Worm (Caenorhabditis elegans) whole organism, L2 larva: ENCODE results near the gene ZK1320.11.

Experiments
- C34F6.9 ChIP-seq: fragments of 150-350 bp; optimal IDR thresholded peaks from 2 replicates; lab custom pipeline; 2014; ENCODE audit warnings: missing biosample characterization, missing genetic modification characterization
- F13H6.1 ChIP-seq: sonication (generic microtip); optimal IDR thresholded peaks from 2 replicates; lab custom pipeline; 2016; ENCODE audit warnings: missing genetic modification characterization, missing compliant biosample characterization
- Y55F3AM.14 ChIP-seq: fragments of 200-800 bp; sonication (Bioruptor generic); optimal IDR thresholded peaks from 2 replicates; lab custom pipeline; 2018; ENCODE audit warnings: mild to moderate bottlenecking, missing genetic modification characterization, missing compliant biosample characterization
- ZK546.5 ChIP-seq: sonication (generic microtip); optimal IDR thresholded peaks from 2 replicates; lab custom pipeline; 2017; ENCODE audit warnings: missing biosample characterization, missing genetic modification characterization
- aly-2 ChIP-seq: fragments of 150-350 bp; optimal IDR thresholded peaks from 2 replicates; lab custom pipeline; 2014; ENCODE audit warnings: missing biosample characterization, missing genetic modification characterization
- ama-1 ChIP-seq: fragments of 150-350 bp; optimal IDR thresholded peaks from 2 replicates; lab custom pipeline; 2018; ENCODE audit warnings: inconsistent platforms
- blmp-1 ChIP-seq: sonication (generic microtip); optimal IDR thresholded peaks from 2 replicates; lab custom pipeline; 2017; ENCODE audit warnings: missing genetic modification characterization, mild to moderate bottlenecking, missing compliant biosample characterization, antibody characterized with exemption, moderate library complexity; ENCODE audit not compliant: insufficient read depth
- ceh-82 ChIP-seq: fragments of 150-350 bp; optimal IDR thresholded peaks from 2 replicates; lab custom pipeline; 2014; ENCODE audit warnings: missing biosample characterization, missing genetic modification characterization
- crh-2 ChIP-seq: sonication (generic microtip); optimal IDR thresholded peaks from 2 replicates; lab custom pipeline; 2017; ENCODE audit warnings: missing biosample characterization, missing genetic modification characterization
- dmd-4 ChIP-seq: sonication (generic microtip); optimal IDR thresholded peaks from 2 replicates; lab custom pipeline; 2017; ENCODE audit warnings: missing biosample characterization, missing genetic modification characterization
- fos-1 ChIP-seq: fragments of 150-350 bp; optimal IDR thresholded peaks from 2 replicates; lab custom pipeline; 2014; ENCODE audit warnings: missing biosample characterization, missing genetic modification characterization
- gmeb-1 ChIP-seq: fragments of 150-350 bp; optimal IDR thresholded peaks from 2 replicates; lab custom pipeline; 2014; ENCODE audit warnings: missing biosample characterization, missing genetic modification characterization
- lin-11 ChIP-seq: fragments of 150-350 bp; sonication (generic microtip); optimal IDR thresholded peaks from 2 replicates; lab custom pipeline; 2014; ENCODE audit warnings: missing biosample characterization, missing genetic modification characterization, inconsistent platforms, mixed read lengths
- lin-13 ChIP-seq: fragments of 150-350 bp; optimal IDR thresholded peaks from 2 replicates; lab custom pipeline; 2014; ENCODE audit warnings: missing biosample characterization, missing genetic modification reagents, missing genetic modification characterization
- lin-39 ChIP-seq: fragments of 150-350 bp; optimal IDR thresholded peaks from 2 replicates; lab custom pipeline; 2014; ENCODE audit warnings: missing biosample characterization, missing genetic modification reagents, missing genetic modification characterization
- lsy-2 ChIP-seq, 2 experiments: fragments of 150-350 bp in 1 of 2; sonication (generic microtip) in 1 of 2; optimal IDR thresholded peaks; 2 replicates each; lab custom pipeline; 2014 to 2017; ENCODE audit warnings: missing biosample characterization in 2 of 2, missing genetic modification characterization in 2 of 2
- mbf-1 ChIP-seq: sonication (generic microtip); optimal IDR thresholded peaks from 2 replicates; lab custom pipeline; 2017; ENCODE audit warnings: missing biosample characterization, missing genetic modification characterization
- nhr-11 ChIP-seq: fragments of 150-350 bp; optimal IDR thresholded peaks from 2 replicates; lab custom pipeline; 2014; ENCODE audit warnings: missing biosample characterization, missing genetic modification characterization
- nhr-12 ChIP-seq: fragments of 150-350 bp; optimal IDR thresholded peaks from 2 replicates; lab custom pipeline; 2014; ENCODE audit warnings: missing biosample characterization, missing genetic modification characterization
- nhr-129 ChIP-seq: fragments of 150-350 bp; optimal IDR thresholded peaks from 2 replicates; lab custom pipeline; 2014; ENCODE audit warnings: missing biosample characterization, missing genetic modification characterization
- nhr-21 ChIP-seq: fragments of 150-350 bp; optimal IDR thresholded peaks from 2 replicates; lab custom pipeline; 2014; ENCODE audit warnings: missing biosample characterization, missing genetic modification characterization
- nhr-23 ChIP-seq: fragments of 150-350 bp; optimal IDR thresholded peaks from 2 replicates; lab custom pipeline; 2014; ENCODE audit warnings: missing biosample characterization, missing genetic modification reagents, missing genetic modification characterization
- nhr-237 ChIP-seq: fragments of 150-350 bp; optimal IDR thresholded peaks from 2 replicates; lab custom pipeline; 2014; ENCODE audit warnings: missing biosample characterization, missing genetic modification characterization
- nhr-25 ChIP-seq: fragments of 150-350 bp; sonication (generic microtip); optimal IDR thresholded peaks from 3 replicates; lab custom pipeline; 2014; ENCODE audit warnings: missing biosample characterization, missing genetic modification characterization
- nhr-6 ChIP-seq: fragments of 150-350 bp; optimal IDR thresholded peaks from 2 replicates; lab custom pipeline; 2014; ENCODE audit warnings: missing biosample characterization, missing genetic modification characterization
- nhr-77 ChIP-seq: fragments of 150-350 bp; optimal IDR thresholded peaks from 2 replicates; lab custom pipeline; 2014; ENCODE audit warnings: missing biosample characterization, missing genetic modification characterization
- skn-1 ChIP-seq: sonication (generic microtip); optimal IDR thresholded peaks from 2 replicates; lab custom pipeline; 2017; ENCODE audit warnings: missing biosample characterization, missing genetic modification characterization
- sma-3 ChIP-seq: sonication (generic microtip); optimal IDR thresholded peaks from 2 replicates; lab custom pipeline; 2016; ENCODE audit warnings: missing genetic modification reagents, missing genetic modification characterization, missing compliant biosample characterization
- sma-9 ChIP-seq, 2 experiments: fragments of 150-350 bp in 1 of 2; sonication (generic microtip) in 1 of 2; optimal IDR thresholded peaks; 2 replicates each; lab custom pipeline; 2014 to 2016; ENCODE audit warnings: missing genetic modification characterization in 2 of 2, mild to moderate bottlenecking in 1 of 2, missing biosample characterization in 1 of 2, missing compliant biosample characterization in 1 of 2, missing genetic modification reagents in 1 of 2, moderate library complexity in 1 of 2
- unc-39 ChIP-seq: fragments of 150-350 bp; optimal IDR thresholded peaks from 2 replicates; lab custom pipeline; 2014; ENCODE audit warnings: missing biosample characterization, missing genetic modification characterization
- unc-55 ChIP-seq: fragments of 150-350 bp; sonication (generic microtip); optimal IDR thresholded peaks from 3 replicates; lab custom pipeline; 2014; ENCODE audit warnings: missing biosample characterization, missing genetic modification reagents, missing genetic modification characterization
- unc-62 ChIP-seq: fragments of 150-350 bp; optimal IDR thresholded peaks from 2 replicates; lab custom pipeline; 2014; ENCODE audit warnings: missing biosample characterization, missing genetic modification reagents, missing genetic modification characterization
- zag-1 ChIP-seq: fragments of 150-350 bp; optimal IDR thresholded peaks from 2 replicates; lab custom pipeline; 2014; ENCODE audit warnings: missing biosample characterization, missing genetic modification characterization
- ztf-1 ChIP-seq: fragments of 200-800 bp; sonication (Bioruptor generic); conservative IDR thresholded peaks from 2 replicates; pipeline ENCODE4 v1.3.6; 2022; ENCODE audit warnings: missing genetic modification characterization, missing compliant biosample characterization
- ztf-11 ChIP-seq: sonication (generic microtip); optimal IDR thresholded peaks from 2 replicates; lab custom pipeline; 2017; ENCODE audit warnings: missing biosample characterization, missing genetic modification characterization

ZK1320.11 gene

ce11 chrII:9619402-9619862 lies 48.0 kb upstream of the ZK1320.11 start (continued):
- TF ChIP-seq ceh-82 (tag; lab: Kevin White, UChicago) (no peak), crh-2 (tag; lab: Kevin White, UChicago) (peak; percentile 45), nhr-77 (tag; lab: Kevin White, UChicago) (no peak), Y55F3AM.14 (GFP tag; lab: Kevin White, UChicago) (no peak), sma-9 (GFP tag; optimal IDR thresholded peaks at IDR 0.05; lab: Kevin White, UChicago) (peak; percentile 39), sma-9 (tag; optimal IDR thresholded peaks at IDR 0.05; lab: Kevin White, UChicago) (no peak), lin-13 (peak; percentile 5), nhr-237 (tag; lab: Kevin White, UChicago) (no peak), lin-11 (no peak)

- TF ChIP-seq ztf-1 (no peak), ama-1 (peak; percentile 33), F13H6.1 (tag; lab: Kevin White, UChicago) (peak; percentile 13), unc-55 (GFP tag; lab: Kevin White, UChicago) (no peak), fos-1 (tag; lab: Kevin White, UChicago) (peak; percentile 45)
These were observed 47.4 kb upstream of the ZK1320.11 start for ce11 chrII:9619995-9620535.

ce11 chrII:9620616-9621015 lies 46.8 kb upstream of the ZK1320.11 start:
- TF ChIP-seq nhr-21 (tag; lab: Kevin White, UChicago) (no peak), blmp-1 (tag; lab: Kevin White, UChicago) (peak; percentile 4), skn-1 (no peak), dmd-4 (no peak), crh-2 (tag; lab: Kevin White, UChicago) (no peak), lin-39 (tag; lab: Kevin White, UChicago) (no peak), zag-1 (tag; lab: Kevin White, UChicago) (no peak), nhr-6 (tag; lab: Kevin White, UChicago) (peak; percentile 29), nhr-11 (tag; lab: Kevin White, UChicago) (no peak), gmeb-1 (no peak), unc-62 (no peak), ZK546.5 (tag; lab: Kevin White, UChicago) (no peak), ztf-11 (tag; lab: Kevin White, UChicago) (no peak), nhr-25 (tag; lab: Kevin White, UChicago) (peak; percentile 59), mbf-1 (no peak), ceh-82 (tag; lab: Kevin White, UChicago) (no peak), F13H6.1 (tag; lab: Kevin White, UChicago) (no peak), sma-3 (peak; percentile 1), sma-9 (GFP tag; optimal IDR thresholded peaks at IDR 0.05; lab: Kevin White, UChicago) (peak; percentile 15), sma-9 (tag; optimal IDR thresholded peaks at IDR 0.05; lab: Kevin White, UChicago) (no peak), unc-55 (GFP tag; lab: Kevin White, UChicago) (no peak)
- TF ChIP-seq, all 48 proteins: peak for 5

- peak; percentile 1 for TF ChIP-seq unc-55 (GFP tag; lab: Kevin White, UChicago)
- no peak for TF ChIP-seq ama-1
- TF ChIP-seq nhr-23 (tag; lab: Kevin White, UChicago) = no peak
- TF ChIP-seq mbf-1 = no peak
- no peak for TF ChIP-seq zag-1 (tag; lab: Kevin White, UChicago)
- TF ChIP-seq nhr-12 (tag; lab: Kevin White, UChicago) = no peak
- TF ChIP-seq lin-11 = no peak
- TF ChIP-seq gmeb-1 = no peak
- TF ChIP-seq F13H6.1 (tag; lab: Kevin White, UChicago) = peak; percentile 70
- TF ChIP-seq C34F6.9 (tag; lab: Kevin White, UChicago) = peak; percentile 61
- no peak for TF ChIP-seq unc-39
- no peak for TF ChIP-seq ztf-11 (tag; lab: Kevin White, UChicago)
- peak in 1 of 2 experiments; percentile 24 for TF ChIP-seq lsy-2 (tag; optimal IDR thresholded peaks at IDR 0.05; lab: Kevin White, UChicago)
- TF ChIP-seq nhr-129 (tag; lab: Kevin White, UChicago) = peak; percentile 43
- no peak for TF ChIP-seq nhr-237 (tag; lab: Kevin White, UChicago)
- peak; percentile 50 for TF ChIP-seq sma-9 (GFP tag; optimal IDR thresholded peaks at IDR 0.05; lab: Kevin White, UChicago)
- no peak for TF ChIP-seq sma-9 (tag; optimal IDR thresholded peaks at IDR 0.05; lab: Kevin White, UChicago)
- no peak for TF ChIP-seq ceh-82 (tag; lab: Kevin White, UChicago)
- TF ChIP-seq aly-2 (tag; lab: Kevin White, UChicago) = no peak
These were observed 46.3 kb upstream of the ZK1320.11 start for ce11 chrII:9621121-9621520.
